Worm (Caenorhabditis elegans) whole organism, mixed stage, embryonic: Measurements from ENCODE around the gene nhr-106.

ENCODE experiments used
- ceh-39 ChIP-seq: fragments of 150-350 bp; optimal IDR thresholded peaks from 2 replicates; lab custom pipeline; 2014; ENCODE audit warnings: missing biosample characterization, missing genetic modification characterization
- ceh-43 ChIP-seq: fragments of 200-800 bp; sonication (Bioruptor generic); optimal IDR thresholded peaks from 2 replicates; lab custom pipeline; 2018; ENCODE audit warnings: mild to moderate bottlenecking, missing genetic modification characterization, moderate library complexity, missing compliant biosample characterization
- drap-1 ChIP-seq: fragments of 200-800 bp; sonication (Bioruptor generic); optimal IDR thresholded peaks from 3 replicates; lab custom pipeline; 2018; ENCODE audit warnings: mild to moderate bottlenecking, missing genetic modification characterization, missing compliant biosample characterization
- elt-1 ChIP-seq: sonication (generic microtip); optimal IDR thresholded peaks from 2 replicates; lab custom pipeline; 2017; ENCODE audit warnings: missing genetic modification characterization, mild to moderate bottlenecking, missing compliant biosample characterization, antibody characterized with exemption, moderate library complexity, borderline replicate concordance; ENCODE audit not compliant: insufficient read depth
- elt-3 ChIP-seq: fragments of 150-350 bp; optimal IDR thresholded peaks from 2 replicates; lab custom pipeline; 2014; ENCODE audit warnings: missing biosample characterization, missing genetic modification characterization
- flh-1 ChIP-seq: fragments of 200-800 bp; sonication (Bioruptor generic); optimal IDR thresholded peaks from 2 replicates; lab custom pipeline; 2018; ENCODE audit warnings: mild to moderate bottlenecking, missing genetic modification characterization, moderate library complexity, missing compliant biosample characterization
- mep-1 ChIP-seq: fragments of 150-350 bp; optimal IDR thresholded peaks from 2 replicates; lab custom pipeline; 2017; ENCODE audit warnings: missing biosample characterization, missing genetic modification reagents, missing genetic modification characterization, inconsistent platforms
- nhr-2 ChIP-seq: fragments of 150-350 bp; optimal IDR thresholded peaks from 2 replicates; lab custom pipeline; 2014; ENCODE audit warnings: missing biosample characterization, missing genetic modification characterization
- nhr-28 ChIP-seq: fragments of 150-350 bp; optimal IDR thresholded peaks from 2 replicates; lab custom pipeline; 2014; ENCODE audit warnings: missing biosample characterization, missing genetic modification characterization
- pha-4 ChIP-seq: fragments of 150-350 bp; optimal IDR thresholded peaks from 2 replicates; lab custom pipeline; 2018; ENCODE audit warnings: missing biosample characterization, missing genetic modification reagents, missing genetic modification characterization
- sem-2 ChIP-seq: fragments of 200-800 bp; sonication (Bioruptor generic); optimal IDR thresholded peaks from 2 replicates; lab custom pipeline; 2018; ENCODE audit warnings: mild to moderate bottlenecking, missing genetic modification characterization, missing compliant biosample characterization
- snpc-4 ChIP-seq: fragments of 150-350 bp; optimal IDR thresholded peaks from 2 replicates; lab custom pipeline; 2014; ENCODE audit warnings: missing biosample characterization, missing genetic modification characterization
- tbx-8 ChIP-seq: fragments of 200-800 bp; sonication (Bioruptor generic); optimal IDR thresholded peaks from 2 replicates; lab custom pipeline; 2018; ENCODE audit warnings: mild to moderate bottlenecking, missing genetic modification characterization, moderate library complexity, missing compliant biosample characterization
- unc-120 ChIP-seq: sonication (generic microtip); optimal IDR thresholded peaks from 2 replicates; lab custom pipeline; 2017; ENCODE audit warnings: missing genetic modification characterization, missing compliant biosample characterization; ENCODE audit not compliant: poor library complexity, severe bottlenecking
- unc-39 ChIP-seq: fragments of 150-350 bp; optimal IDR thresholded peaks from 2 replicates; lab custom pipeline; 2014; ENCODE audit warnings: missing biosample characterization, missing genetic modification characterization

nhr-106 gene

ce11 chrV:534176-534575 lies 44.8 kb downstream of the nhr-106 start, which contains the start of gene nhr-132:
Gene nhr-132, plus strand, starts transcription at chrV:534446.
- TF ChIP-seq nhr-2 (no peak), elt-1 (tag; lab: Kevin White, UChicago) (peak; percentile 3), elt-3 (no peak)

- TF ChIP-seq drap-1 (GFP tag; lab: Kevin White, UChicago) (no peak), flh-1 (no peak), ceh-39 (tag; lab: Kevin White, UChicago) (no peak), elt-3 (no peak), ceh-43 (GFP tag; lab: Kevin White, UChicago) (no peak), tbx-8 (GFP tag; lab: Kevin White, UChicago) (no peak), unc-120 (tag; lab: Kevin White, UChicago) (no peak), pha-4 (tag; lab: Kevin White, UChicago) (no peak), nhr-28 (tag; lab: Kevin White, UChicago) (no peak), snpc-4 (no peak), unc-39 (tag; lab: Kevin White, UChicago) (no peak), sem-2 (GFP tag; lab: Kevin White, UChicago) (no peak)
Measured at ce11 chrV:536571-536970, 47.2 kb downstream of the nhr-106 start, which contains the start of gene C14C6.5. Gene C14C6.5, plus strand, starts transcription at chrV:536628.

ce11 chrV:539040-539510 lies 49.7 kb downstream of the nhr-106 start, which contains the start of gene nhr-155:
Gene nhr-155, plus strand, starts transcription at chrV:539460.
- TF ChIP-seq elt-1 (tag; lab: Kevin White, UChicago) (peak; percentile 77), mep-1 (tag; lab: Kevin White, UChicago) (no peak), tbx-8 (GFP tag; lab: Kevin White, UChicago) (no peak)
- TF ChIP-seq, all 35 proteins: peak for 1
